Fruit fly (Drosophila melanogaster) whole organism, embryonic: Measurements from ENCODE around the gene CG31183.

Experiments
- Abd-B ChIP-seq: fragments of 200-800 bp; sonication (Bioruptor generic); optimal IDR thresholded peaks from 2 replicates; lab custom pipeline; 2018; ENCODE audit warnings: missing biosample characterization, mild to moderate bottlenecking, missing genetic modification characterization, moderate library complexity
- Asciz ChIP-seq: fragments of 200-800 bp; sonication (Bioruptor generic); optimal IDR thresholded peaks from 2 replicates; lab custom pipeline; 2017; ENCODE audit warnings: missing biosample characterization, mild to moderate bottlenecking, missing genetic modification characterization, missing genetic modification reagents
- CG10321 ChIP-seq: fragments of 200-800 bp; sonication (Bioruptor generic); IDR thresholded peaks from 2 replicates; pipeline ENCODE4 v1.3.6; 2022; ENCODE audit warnings: missing biosample characterization, missing genetic modification characterization
- CG11247 ChIP-seq: fragments of 200-800 bp; sonication (Bioruptor generic); IDR thresholded peaks from 2 replicates; pipeline ENCODE4 v1.3.6; 2022; ENCODE audit warnings: missing biosample characterization, missing genetic modification characterization
- CG15073 ChIP-seq: fragments of 200-800 bp; sonication (Bioruptor generic); optimal IDR thresholded peaks from 2 replicates; lab custom pipeline; 2016; ENCODE audit warnings: missing biosample characterization, missing genetic modification characterization
- CG1529 ChIP-seq: fragments of 200-800 bp; sonication (Bioruptor generic); optimal IDR thresholded peaks from 3 replicates; lab custom pipeline; 2018; ENCODE audit warnings: missing biosample characterization, missing genetic modification characterization
- CG15601 ChIP-seq: fragments of 200-800 bp; sonication (Bioruptor generic); optimal IDR thresholded peaks from 3 replicates; lab custom pipeline; 2019; ENCODE audit warnings: missing biosample characterization, mild to moderate bottlenecking, missing genetic modification characterization, moderate library complexity
- CG16779 ChIP-seq: fragments of 200-800 bp; sonication (Bioruptor generic); IDR thresholded peaks from 2 replicates; pipeline ENCODE4 v1.3.6; 2022; ENCODE audit warnings: missing biosample characterization, missing genetic modification characterization
- CG16815 ChIP-seq: fragments of 200-800 bp; sonication (Bioruptor generic); optimal IDR thresholded peaks from 3 replicates; lab custom pipeline; 2017; ENCODE audit warnings: missing biosample characterization, mild to moderate bottlenecking, missing genetic modification characterization
- CG1792 ChIP-seq: fragments of 200-800 bp; sonication (Bioruptor generic); optimal IDR thresholded peaks from 2 replicates; lab custom pipeline; 2016; ENCODE audit warnings: missing biosample characterization, missing genetic modification characterization
- CG18011 ChIP-seq: fragments of 200-800 bp; sonication (Bioruptor generic); optimal IDR thresholded peaks from 2 replicates; lab custom pipeline; 2017; ENCODE audit warnings: missing biosample characterization, missing genetic modification characterization, mild to moderate bottlenecking, moderate library complexity, missing genotype
- CG18764 ChIP-seq: fragments of 200-800 bp; sonication (Bioruptor generic); optimal IDR thresholded peaks from 3 replicates; lab custom pipeline; 2016; ENCODE audit warnings: missing biosample characterization, missing genetic modification characterization
- CG2199 ChIP-seq: fragments of 200-800 bp; sonication (Bioruptor generic); IDR thresholded peaks from 3 replicates; pipeline ENCODE4 v1.3.6; 2022; ENCODE audit warnings: missing biosample characterization, missing genetic modification characterization
- CG4360 ChIP-seq: fragments of 200-800 bp; sonication (Bioruptor generic); IDR thresholded peaks from 2 replicates; pipeline ENCODE4 v1.3.6; 2022; ENCODE audit warnings: missing biosample characterization, missing genetic modification characterization
- CG4707 ChIP-seq: fragments of 200-800 bp; sonication (Bioruptor generic); optimal IDR thresholded peaks from 2 replicates; lab custom pipeline; 2018; ENCODE audit warnings: missing biosample characterization, mild to moderate bottlenecking, missing genetic modification characterization, moderate library complexity
- CG6813 ChIP-seq: fragments of 200-800 bp; sonication (Bioruptor generic); optimal IDR thresholded peaks from 2 replicates; lab custom pipeline; 2017; ENCODE audit warnings: missing biosample characterization, missing genetic modification characterization, mild to moderate bottlenecking, moderate library complexity, missing genetic modification reagents
- CG7271 ChIP-seq: fragments of 200-800 bp; sonication (Bioruptor generic); optimal IDR thresholded peaks from 2 replicates; lab custom pipeline; 2018; ENCODE audit warnings: missing biosample characterization, mild to moderate bottlenecking, missing genetic modification characterization, moderate library complexity
- CG7556 ChIP-seq: fragments of 200-800 bp; sonication (Bioruptor generic); optimal IDR thresholded peaks from 2 replicates; lab custom pipeline; 2017; ENCODE audit warnings: missing biosample characterization, mild to moderate bottlenecking, missing genetic modification characterization
- CG8944 ChIP-seq: fragments of 200-800 bp; sonication (Bioruptor generic); optimal IDR thresholded peaks from 3 replicates; lab custom pipeline; 2016; ENCODE audit warnings: missing biosample characterization, missing genetic modification characterization
- CG9797 ChIP-seq: fragments of 200-800 bp; sonication (Bioruptor generic); optimal IDR thresholded peaks from 3 replicates; lab custom pipeline; 2018; ENCODE audit warnings: missing biosample characterization, mild to moderate bottlenecking, missing genetic modification characterization
- Dad ChIP-seq: fragments of 200-800 bp; sonication (Bioruptor generic); optimal IDR thresholded peaks from 3 replicates; lab custom pipeline; 2016; ENCODE audit warnings: missing biosample characterization, missing genetic modification characterization
- E2f1 ChIP-seq: fragments of 200-800 bp; sonication (Bioruptor generic); IDR thresholded peaks from 2 replicates; pipeline ENCODE4 v1.3.6; 2022; ENCODE audit warnings: missing biosample characterization, missing genetic modification characterization
- ERR ChIP-seq: fragments of 200-800 bp; sonication (Bioruptor generic); optimal IDR thresholded peaks from 2 replicates; lab custom pipeline; 2016; ENCODE audit warnings: missing biosample characterization, missing genetic modification characterization
- Eip74EF ChIP-seq, 2 experiments: fragments of 200-800 bp in 1 of 2; fragments of >200 bp in 1 of 2; sonication (Bioruptor generic) in 1 of 2; optimal IDR thresholded peaks; 2 replicates each; lab custom pipeline; 2017 to 2019; ENCODE audit warnings: missing biosample characterization in 2 of 2, missing genetic modification characterization in 2 of 2, mild to moderate bottlenecking in 1 of 2, moderate library complexity in 1 of 2
- Elba2 ChIP-seq: fragments of 200-800 bp; sonication (Bioruptor generic); optimal IDR thresholded peaks from 3 replicates; lab custom pipeline; 2016; ENCODE audit warnings: missing biosample characterization, missing genetic modification characterization
- Fer3 ChIP-seq: fragments of 200-800 bp; sonication (Bioruptor generic); optimal IDR thresholded peaks from 2 replicates; lab custom pipeline; 2018; ENCODE audit warnings: missing biosample characterization, mild to moderate bottlenecking, missing genetic modification characterization, moderate library complexity
- HHEX ChIP-seq: fragments of 200-800 bp; sonication (Bioruptor generic); optimal IDR thresholded peaks from 3 replicates; lab custom pipeline; 2017; ENCODE audit warnings: missing biosample characterization, mild to moderate bottlenecking, missing genetic modification characterization, missing genetic modification reagents
- Lhr ChIP-seq: fragments of 200-800 bp; sonication (Bioruptor generic); optimal IDR thresholded peaks from 3 replicates; lab custom pipeline; 2017; ENCODE audit warnings: mild to moderate bottlenecking, missing biosample characterization, missing genetic modification reagents, missing genetic modification characterization
- Nf-YA ChIP-seq: fragments of 200-800 bp; sonication (Bioruptor generic); IDR thresholded peaks from 2 replicates; pipeline ENCODE4 v1.3.6; 2022; ENCODE audit warnings: missing biosample characterization, missing genetic modification characterization
- Sry-δ ChIP-seq: fragments of 200-800 bp; sonication (Bioruptor generic); optimal IDR thresholded peaks from 2 replicates; lab custom pipeline; 2016; ENCODE audit warnings: missing biosample characterization, missing genetic modification characterization
- amos ChIP-seq: fragments of 200-800 bp; sonication (Bioruptor generic); IDR thresholded peaks from 2 replicates; pipeline ENCODE4 v1.3.6; 2022; ENCODE audit warnings: missing biosample characterization, missing genetic modification characterization; ENCODE audit not compliant: partially characterized antibody
- ase ChIP-seq: fragments of 200-800 bp; sonication (Bioruptor generic); IDR thresholded peaks from 3 replicates; pipeline ENCODE4 v1.3.6; 2022; ENCODE audit warnings: missing biosample characterization, missing genetic modification characterization
- en ChIP-seq: fragments of 200-800 bp; sonication (Bioruptor generic); optimal IDR thresholded peaks from 2 replicates; lab custom pipeline; 2016; ENCODE audit warnings: missing biosample characterization, missing genetic modification characterization
- fd3F ChIP-seq: fragments of 200-800 bp; sonication (Bioruptor generic); optimal IDR thresholded peaks from 2 replicates; lab custom pipeline; 2018; ENCODE audit warnings: missing biosample characterization, mild to moderate bottlenecking, missing genetic modification characterization, moderate library complexity
- ftz-f1 ChIP-seq: fragments of 200-800 bp; sonication (Bioruptor generic); optimal IDR thresholded peaks from 2 replicates; lab custom pipeline; 2016; ENCODE audit warnings: missing biosample characterization, missing genetic modification characterization
- gem ChIP-seq: fragments of 200-800 bp; sonication (Bioruptor generic); optimal IDR thresholded peaks from 2 replicates; lab custom pipeline; 2019; ENCODE audit warnings: missing biosample characterization, mild to moderate bottlenecking, missing genetic modification characterization, moderate library complexity
- jumu ChIP-seq: fragments of 200-800 bp; sonication (Bioruptor generic); optimal IDR thresholded peaks from 3 replicates; lab custom pipeline; 2016; ENCODE audit warnings: missing biosample characterization, missing genetic modification characterization
- klu ChIP-seq: fragments of 200-800 bp; sonication (Bioruptor generic); IDR thresholded peaks from 2 replicates; pipeline ENCODE4 v1.3.6; 2022; ENCODE audit warnings: missing biosample characterization, missing genetic modification characterization
- lilli ChIP-seq: fragments of 200-800 bp; sonication (Bioruptor generic); optimal IDR thresholded peaks from 3 replicates; lab custom pipeline; 2016; ENCODE audit warnings: missing biosample characterization, missing genetic modification characterization
- lola ChIP-seq, 3 experiments: fragments of >200 bp in 2 of 3; fragments of 200-800 bp in 1 of 3; sonication (Bioruptor generic) in 1 of 3; optimal IDR thresholded peaks; 2 replicates each; lab custom pipeline; 2017 to 2019; ENCODE audit warnings: missing biosample characterization in 3 of 3, missing genetic modification characterization in 3 of 3, mild to moderate bottlenecking in 1 of 3, moderate library complexity in 1 of 3
- mam ChIP-seq: fragments of 200-800 bp; sonication (Bioruptor generic); optimal IDR thresholded peaks from 3 replicates; lab custom pipeline; 2016; ENCODE audit warnings: missing biosample characterization, missing genetic modification characterization
- nom ChIP-seq: fragments of 200-800 bp; sonication (Bioruptor generic); optimal IDR thresholded peaks from 2 replicates; lab custom pipeline; 2017; ENCODE audit warnings: missing biosample characterization, missing genetic modification characterization, mild to moderate bottlenecking, moderate library complexity, missing genetic modification reagents
- pan ChIP-seq, 4 experiments: fragments of >200 bp in 3 of 4; fragments of 200-800 bp in 1 of 4; sonication (Bioruptor generic) in 1 of 4; optimal IDR thresholded peaks in 3 of 4; IDR thresholded peaks in 1 of 4; 2 replicates each; pipeline versions ENCODE4 v1.3.6 to Lab custom; 2017 to 2022; ENCODE audit warnings: missing biosample characterization in 2 of 4, missing genetic modification characterization in 2 of 4, mixed read lengths in 1 of 4
- peb ChIP-seq: fragments of 200-800 bp; sonication (Bioruptor generic); IDR thresholded peaks from 2 replicates; pipeline ENCODE4 v1.3.6; 2022; ENCODE audit warnings: missing biosample characterization, missing genetic modification characterization
- phol ChIP-seq: fragments of 200-800 bp; sonication (Bioruptor generic); optimal IDR thresholded peaks from 3 replicates; lab custom pipeline; 2018; ENCODE audit warnings: missing biosample characterization, mild to moderate bottlenecking, missing genetic modification characterization, moderate library complexity
- repo ChIP-seq: fragments of 200-800 bp; sonication (Bioruptor generic); optimal IDR thresholded peaks from 2 replicates; lab custom pipeline; 2016; ENCODE audit warnings: missing biosample characterization, missing genetic modification characterization
- sens-2 ChIP-seq: fragments of 200-800 bp; sonication (Bioruptor generic); IDR thresholded peaks from 2 replicates; pipeline ENCODE4 v1.3.6; 2022; ENCODE audit warnings: missing biosample characterization, missing genetic modification characterization
- sima ChIP-seq: fragments of 200-800 bp; sonication (Bioruptor generic); optimal IDR thresholded peaks from 2 replicates; lab custom pipeline; 2016; ENCODE audit warnings: missing biosample characterization, missing genetic modification characterization
- stc ChIP-seq: fragments of 200-800 bp; sonication (Bioruptor generic); IDR thresholded peaks from 2 replicates; pipeline ENCODE4 v1.3.6; 2022; ENCODE audit warnings: missing biosample characterization, missing genetic modification characterization
- tio ChIP-seq: fragments of 200-800 bp; sonication (Bioruptor generic); optimal IDR thresholded peaks from 2 replicates; lab custom pipeline; 2017; ENCODE audit warnings: missing biosample characterization, missing genetic modification characterization, inconsistent platforms
- unc-4 ChIP-seq: fragments of 200-800 bp; sonication (Bioruptor generic); IDR thresholded peaks from 2 replicates; pipeline ENCODE4 v1.3.6; 2022; ENCODE audit warnings: missing biosample characterization, missing genetic modification characterization; ENCODE audit not compliant: partially characterized antibody

Gene CG31183

dm6 chr3R:15816276-15816675 is 59.5 kb downstream of the CG31183 start (continued):
- TF ChIP-seq en (GFP tag; lab: Kevin White, UChicago) (no peak), unc-4 (no peak), CG18764 (GFP tag; lab: Kevin White, UChicago) (no peak), jumu (no peak), CG18011 (GFP tag; lab: Kevin White, UChicago) (no peak), lilli (GFP tag; lab: Kevin White, UChicago) (peak; percentile 28), peb (GFP tag; lab: Robert Waterston, UW) (no peak), Sry-δ (GFP tag; lab: Kevin White, UChicago) (no peak), gem (tag; lab: Kevin White, UChicago) (peak; percentile 53), ftz-f1 (GFP tag; lab: Kevin White, UChicago) (no peak), stc (no peak), lola (GFP tag; optimal IDR thresholded peaks at IDR 0.05; lab: Kevin White, UChicago) (no peak), CG10321 (GFP tag; lab: Robert Waterston, UW) (no peak), phol (tag; lab: Kevin White, UChicago) (peak; percentile 7), Asciz (GFP tag; lab: Kevin White, UChicago) (no peak), nom (no peak), Fer3 (tag; lab: Kevin White, UChicago) (no peak), CG16779 (GFP tag; lab: Robert Waterston, UW) (no peak), CG11247 (GFP tag; lab: Robert Waterston, UW) (peak; percentile 33; the same call in 1 of the 2 replicates), HHEX (GFP tag; lab: Kevin White, UChicago) (no peak), klu (GFP tag; lab: Robert Waterston, UW) (no peak), ERR (GFP tag; lab: Kevin White, UChicago) (no peak), CG9797 (GFP tag; lab: Kevin White, UChicago) (no peak), fd3F (no peak), CG8944 (GFP tag; lab: Kevin White, UChicago) (no peak), Elba2 (GFP tag; lab: Kevin White, UChicago) (no peak), CG7556 (GFP tag; lab: Kevin White, UChicago) (no peak), ase (GFP tag; lab: Robert Waterston, UW) (no peak), CG15073 (GFP tag; lab: Kevin White, UChicago) (no peak), CG6813 (GFP tag; lab: Kevin White, UChicago) (no peak), Nf-YA (GFP tag; lab: Robert Waterston, UW) (no peak), sens-2 (no peak), Lhr (no peak), CG15601 (tag; lab: Kevin White, UChicago) (no peak), E2f1 (GFP tag; lab: Robert Waterston, UW) (peak; percentile 43), Eip74EF (GFP tag; optimal IDR thresholded peaks at IDR 0.05; lab: Kevin White, UChicago) (no peak), CG1529 (GFP tag; lab: Kevin White, UChicago) (no peak), Abd-B (no peak), amos (GFP tag; lab: Robert Waterston, UW) (no peak), sima (no peak), CG7271 (no peak), CG1792 (no peak), CG4360 (GFP tag; lab: Robert Waterston, UW) (no peak), tio (no peak), pan (optimal IDR thresholded peaks at IDR 0.05; lab: Kevin White, UChicago) (no peak), pan (GFP tag; optimal IDR thresholded peaks at IDR 0.05 in 1 of 2, IDR thresholded peaks at IDR 0.05 in 1 of 2) (peak in 1 of 2 experiments; percentile 35), CG2199 (GFP tag; lab: Robert Waterston, UW) (peak; percentile 13; the same call in 1 of the 3 replicates), repo (GFP tag; lab: Kevin White, UChicago) (no peak), CG4707 (GFP tag; lab: Kevin White, UChicago) (no peak), mam (GFP tag; lab: Kevin White, UChicago) (no peak), Dad (GFP tag; lab: Kevin White, UChicago) (no peak), CG16815 (GFP tag; lab: Kevin White, UChicago) (no peak)
